Worm (Caenorhabditis elegans): ENCODE data around the gene ift-81.

The ift-81 gene

ce11 chrX:5336498-5336897, 38.1 kb downstream of the ift-81 start (continued):
- TF ChIP-seq Y53F4B.3 (GFP tag; IDR thresholded peaks at IDR 0.05) (no peak), C17E4.6 (GFP tag; IDR thresholded peaks at IDR 0.05) (no peak), athp-1 (tag; optimal IDR thresholded peaks at IDR 0.05) (no peak)

DNA sequence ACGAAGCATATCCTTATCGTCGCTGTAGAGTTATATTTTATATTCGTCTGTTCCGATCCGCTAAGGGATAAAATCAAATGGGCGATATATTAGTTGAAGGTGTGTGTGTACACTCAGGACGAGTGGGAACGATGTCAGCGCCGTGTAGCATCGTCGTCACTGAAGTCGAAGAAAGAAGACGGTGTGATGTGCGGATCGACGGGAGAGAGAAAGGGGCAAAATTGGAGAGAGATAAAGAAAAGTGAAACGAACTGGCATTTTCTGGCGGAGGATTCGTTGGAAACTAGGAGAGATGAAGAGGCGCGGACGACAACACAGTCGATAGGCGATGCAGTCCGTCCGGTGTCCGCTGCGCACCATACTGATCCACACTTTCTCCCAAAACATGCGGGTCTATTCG, 39.6 kb downstream of the ift-81 start, which contains the start of gene C26B9.3:
Gene C26B9.3, plus strand, starts transcription at position 343 of the 400 bp plus-strand sequence.
- TF ChIP-seq lir-1 (GFP tag; conservative IDR thresholded peaks at IDR 0.05) (no peak), mel-28 (tag; optimal IDR thresholded peaks at IDR 0.05; ENCODE audit: borderline replicate concordance) (no peak), dpl-1 (GFP tag; optimal IDR thresholded peaks at IDR 0.05) (no peak), nhr-80 (tag; optimal IDR thresholded peaks at IDR 0.05) (no peak), F55B11.4 (tag; optimal IDR thresholded peaks at IDR 0.05; ENCODE audit: borderline replicate concordance, insufficient read depth) (no peak), ekl-4 (GFP tag; IDR thresholded peaks at IDR 0.05) (no peak), hmg-20 (GFP tag; IDR thresholded peaks at IDR 0.05) (no peak), T26A5.8 (tag; optimal IDR thresholded peaks at IDR 0.05) (no peak), sptf-2 (GFP tag; optimal IDR thresholded peaks at IDR 0.05) (no peak), K12H6.12 (tag; optimal IDR thresholded peaks at IDR 0.05) (no peak), athp-1 (tag; optimal IDR thresholded peaks at IDR 0.05) (no peak), nhr-90 (tag; optimal IDR thresholded peaks at IDR 0.05) (no peak), F23B12.7 (tag; optimal IDR thresholded peaks at IDR 0.05; ENCODE audit: insufficient read depth) (no peak), ztf-6 (GFP tag; IDR thresholded peaks at IDR 0.05) (no peak), F39B2.1 (GFP tag; IDR thresholded peaks at IDR 0.05) (no peak), Y56A3A.18 (GFP tag; IDR thresholded peaks at IDR 0.05) (no peak)

- TF ChIP-seq nhr-90 (tag; optimal IDR thresholded peaks at IDR 0.05) (no peak), T07F8.4 (tag; optimal IDR thresholded peaks at IDR 0.05) (no peak), hmg-1.2 (GFP tag; IDR thresholded peaks at IDR 0.05) (no peak), F55B11.4 (tag; optimal IDR thresholded peaks at IDR 0.05; ENCODE audit: borderline replicate concordance, insufficient read depth) (no peak), madf-10 (tag; optimal IDR thresholded peaks at IDR 0.05) (no peak), lin-54 (GFP tag; optimal IDR thresholded peaks at IDR 0.05) (no peak), ceh-40 (GFP tag; IDR thresholded peaks at IDR 0.05) (no peak), ztf-26 (tag; optimal IDR thresholded peaks at IDR 0.05) (no peak), sdz-38 (tag; optimal IDR thresholded peaks at IDR 0.05) (no peak), F22D6.2 (tag; optimal IDR thresholded peaks at IDR 0.05) (no peak), somi-1 (GFP tag; optimal IDR thresholded peaks at IDR 0.05) (no peak), rpc-1 (optimal IDR thresholded peaks at IDR 0.05) (no peak), rpc-1 (tag; optimal IDR thresholded peaks at IDR 0.05) (no peak), him-1 (tag; optimal IDR thresholded peaks at IDR 0.05) (no peak), let-607 (tag; optimal IDR thresholded peaks at IDR 0.05) (no peak), let-526 (GFP tag; IDR thresholded peaks at IDR 0.05) (no peak), egl-18 (GFP tag; IDR thresholded peaks at IDR 0.05) (no peak)
Observed at ce11 chrX:5339357-5339756, 41.0 kb downstream of the ift-81 start.

DNA sequence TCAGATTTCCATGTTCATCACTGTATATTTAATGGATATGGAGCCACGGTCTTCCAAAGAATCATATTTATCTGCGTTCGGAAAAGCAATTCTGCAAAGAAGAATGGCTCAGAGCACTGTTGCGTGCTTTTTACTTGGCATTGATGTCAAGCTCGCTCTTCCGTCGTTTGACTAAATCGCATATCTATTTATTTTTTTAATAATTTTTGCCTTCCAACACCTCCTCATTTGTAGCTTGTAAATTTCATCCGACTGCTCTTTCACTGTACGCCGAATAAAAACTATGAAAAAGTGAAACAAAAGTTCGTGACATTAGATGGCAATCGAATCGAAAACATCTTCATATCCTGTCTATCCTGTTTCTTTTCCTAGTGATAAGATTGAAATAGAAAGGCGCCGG, 41.5 kb downstream of the ift-81 start, which contains the start of gene C26B9.2:
Gene C26B9.2, plus strand, starts transcription at position 301 of the 400 bp plus-strand sequence.
- no peak for TF ChIP-seq F10E7.11 (tag; optimal IDR thresholded peaks at IDR 0.05)
- TF ChIP-seq snpc-3.4 (tag; optimal IDR thresholded peaks at IDR 0.05), result no peak
- no peak for TF ChIP-seq ceh-91 (GFP tag; IDR thresholded peaks at IDR 0.05)
- TF ChIP-seq dpl-1 (GFP tag; optimal IDR thresholded peaks at IDR 0.05), result no peak
- no peak for TF ChIP-seq snpc-1.3 (tag; optimal IDR thresholded peaks at IDR 0.05; ENCODE audit: insufficient read depth)
- no peak for TF ChIP-seq rpc-1 (optimal IDR thresholded peaks at IDR 0.05)
- no peak for TF ChIP-seq rpc-1 (tag; optimal IDR thresholded peaks at IDR 0.05)
- TF ChIP-seq F37B4.10 (GFP tag; IDR thresholded peaks at IDR 0.05), result no peak
- TF ChIP-seq nhr-120 (GFP tag; IDR thresholded peaks at IDR 0.05), result no peak
- TF ChIP-seq ztf-18 (tag; optimal IDR thresholded peaks at IDR 0.05), result no peak
- TF ChIP-seq F57C9.4 (tag; optimal IDR thresholded peaks at IDR 0.05), result no peak
- no peak for TF ChIP-seq Y67H2A.10 (GFP tag; conservative IDR thresholded peaks at IDR 0.05)
- TF ChIP-seq ceh-100 (GFP tag; IDR thresholded peaks at IDR 0.05), result no peak
- TF ChIP-seq F23B12.7 (tag; optimal IDR thresholded peaks at IDR 0.05; ENCODE audit: insufficient read depth), result no peak
- no peak for TF ChIP-seq die-1 (tag; optimal IDR thresholded peaks at IDR 0.05)
- no peak for TF ChIP-seq gei-17 (GFP tag; optimal IDR thresholded peaks at IDR 0.05)
- no peak for TF ChIP-seq B0019.2 (GFP tag; conservative IDR thresholded peaks at IDR 0.05)
